Fruit fly (Drosophila melanogaster): ENCODE measurements around the gene rho.

DNA sequence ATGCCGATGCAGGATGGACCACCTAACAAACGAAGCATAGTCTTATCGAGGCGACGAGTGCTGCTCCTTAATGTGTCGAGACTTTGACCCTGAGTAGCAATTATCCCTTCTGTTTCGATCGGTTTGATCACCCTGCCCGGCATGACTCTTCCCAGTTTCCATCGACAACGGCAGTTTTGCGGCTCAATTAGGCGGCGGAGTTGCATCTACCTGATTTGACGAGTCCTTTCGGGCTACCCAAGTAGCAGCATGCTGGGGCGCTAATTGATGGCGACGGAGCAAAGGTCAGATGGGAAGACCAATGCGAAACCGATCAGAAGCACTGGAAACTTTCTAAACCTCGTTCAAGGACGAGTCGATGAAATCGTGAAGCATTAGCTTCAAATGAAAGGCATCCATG lies 7.4 kb downstream of the rho start:
- TF ChIP-seq usp (GFP tag; optimal IDR thresholded peaks at IDR 0.05) (no peak), psq (optimal IDR thresholded peaks at IDR 0.05) (no peak), Dll (optimal IDR thresholded peaks at IDR 0.05) (no peak), CG8478 (optimal IDR thresholded peaks at IDR 0.05) (no peak)
